Fruit fly (Drosophila melanogaster) Kc167 (cell line): ENCODE data around the gene CG5808.

Experiments
- Sin3A ChIP-seq: fragments of >200 bp; optimal IDR thresholded peaks from 2 replicates; lab custom pipeline; 2018; ENCODE audit warnings: missing external identifiers
- h ChIP-seq: fragments of >200 bp; optimal IDR thresholded peaks from 3 replicates; lab custom pipeline; 2018; ENCODE audit warnings: missing external identifiers
- psq ChIP-seq: fragments of >200 bp; optimal IDR thresholded peaks from 2 replicates; lab custom pipeline; 2017; ENCODE audit warnings: missing external identifiers
- ttk ChIP-seq: sonication (Bioruptor generic); optimal IDR thresholded peaks from 2 replicates; lab custom pipeline; 2017; ENCODE audit warnings: missing external identifiers

- no peak for TF ChIP-seq h (lab: Kevin White, UChicago)
- TF ChIP-seq Sin3A = no peak
- TF ChIP-seq ttk (lab: Kevin White, UChicago) = no peak
- no peak for TF ChIP-seq psq (lab: Kevin White, UChicago)
Measured at dm6 chr3R:24845148-24845547, 28.3 kb upstream of the CG5808 start.
